Comparison of ENCODE assay signal across 1 worm cellular context in the genomic region with DNA sequence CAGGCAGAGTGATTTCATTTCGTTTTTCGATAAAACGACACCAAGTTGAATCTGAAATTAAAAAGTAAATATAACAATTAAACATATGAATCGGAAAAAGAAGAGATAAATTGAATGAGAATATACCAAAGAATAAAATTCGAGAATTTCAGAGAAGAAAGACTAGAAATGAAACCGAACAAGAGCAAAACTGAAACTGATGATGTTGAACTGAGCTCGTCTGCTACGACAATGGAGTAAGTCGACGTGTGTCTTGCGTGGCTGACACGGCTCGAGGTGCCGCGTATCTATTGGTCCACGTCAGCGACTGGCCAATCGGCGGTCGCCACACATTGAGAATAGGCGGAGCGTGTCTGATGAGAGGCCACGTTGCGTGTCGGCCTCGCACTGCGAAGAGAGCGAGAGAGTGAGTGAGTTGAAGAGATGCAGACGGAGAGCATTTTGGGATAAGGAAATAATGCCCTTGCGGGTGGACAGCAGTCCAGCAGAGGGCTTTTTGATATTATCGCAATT.
TF ChIP-seq lines count a peak whose summit lies in the region.

A gene (minus strand): TSS at position 51 of the 513 bp plus-strand sequence.

TF ChIP-seq in whole organism, L4 larva, 104 proteins besides CTCF, POLR2A, EP300 and RAD21 (continued from another document):
- peak; percentile 93 for TF ChIP-seq rbr-2 (tag; optimal IDR thresholded peaks at IDR 0.05; lab: Kevin White, UChicago)
- TF ChIP-seq tra-1 (GFP tag; IDR thresholded peaks at IDR 0.05; lab: Robert Waterston, UW) = peak; percentile 68
- peak; percentile 86; the same call in 1 of the 2 replicates for TF ChIP-seq D1046.2 (GFP tag; IDR thresholded peaks at IDR 0.05; lab: Robert Waterston, UW)
- TF ChIP-seq vab-7 (GFP tag; IDR thresholded peaks at IDR 0.05; lab: Robert Waterston, UW) = peak; percentile 49
- peak; percentile 60; the same call in 1 of the 2 replicates for TF ChIP-seq lin-29 (GFP tag; IDR thresholded peaks at IDR 0.05; lab: Robert Waterston, UW)
- TF ChIP-seq mdl-1 (tag; optimal IDR thresholded peaks at IDR 0.05; lab: Kevin White, UChicago) = peak in 1 of 2 experiments; percentile 90
- peak; percentile 75 for TF ChIP-seq nhr-28 (tag; optimal IDR thresholded peaks at IDR 0.05; lab: Kevin White, UChicago)
- no peak for TF ChIP-seq dmd-8 (GFP tag; IDR thresholded peaks at IDR 0.05; lab: Robert Waterston, UW)
- no peak for TF ChIP-seq nhr-76 (tag; optimal IDR thresholded peaks at IDR 0.05; lab: Kevin White, UChicago)
- TF ChIP-seq sdz-12 (GFP tag; optimal IDR thresholded peaks at IDR 0.05; lab: Kevin White, UChicago) = no peak
- TF ChIP-seq zfp-2 (tag; optimal IDR thresholded peaks at IDR 0.05; lab: Kevin White, UChicago) = peak; percentile 32
- TF ChIP-seq aha-1 (tag; lab: Kevin White, UChicago) = peak; percentile 100
- peak; percentile 64 for TF ChIP-seq jun-1 (tag; optimal IDR thresholded peaks at IDR 0.05; lab: Kevin White, UChicago)
- TF ChIP-seq ceh-20 (GFP tag; IDR thresholded peaks at IDR 0.05; lab: Robert Waterston, UW) = peak; percentile 92
- TF ChIP-seq lin-38 (GFP tag; IDR thresholded peaks at IDR 0.05; lab: Robert Waterston, UW) = peak; percentile 79
- peak; percentile 86 for TF ChIP-seq egl-43 (GFP tag; IDR thresholded peaks at IDR 0.05; lab: Robert Waterston, UW)
- TF ChIP-seq lin-1 (GFP tag; IDR thresholded peaks at IDR 0.05; lab: Robert Waterston, UW) = peak; percentile 85; the same call in 1 of the 2 replicates
- TF ChIP-seq lir-3 (tag; optimal IDR thresholded peaks at IDR 0.05; lab: Kevin White, UChicago) = peak; percentile 20
- TF ChIP-seq nhr-6 (tag; optimal IDR thresholded peaks at IDR 0.05; lab: Kevin White, UChicago) = peak; percentile 95
- peak; percentile 9 for TF ChIP-seq nhr-77 (tag; optimal IDR thresholded peaks at IDR 0.05; lab: Kevin White, UChicago)
- no peak for TF ChIP-seq ama-1 (optimal IDR thresholded peaks at IDR 0.05; lab: Kevin White, UChicago)
- TF ChIP-seq zip-2 (tag; optimal IDR thresholded peaks at IDR 0.05; lab: Kevin White, UChicago) = no peak
- TF ChIP-seq nhr-48 (tag; optimal IDR thresholded peaks at IDR 0.05; lab: Kevin White, UChicago) = peak; percentile 86
- peak; percentile 77 for TF ChIP-seq spr-3 (GFP tag; optimal IDR thresholded peaks at IDR 0.05; lab: Kevin White, UChicago)
- TF ChIP-seq pqm-1 (tag; optimal IDR thresholded peaks at IDR 0.05; lab: Kevin White, UChicago) = no peak
- TF ChIP-seq T20F7.1 (GFP tag; optimal IDR thresholded peaks at IDR 0.05; lab: Kevin White, UChicago) = peak; percentile 84
- no peak for TF ChIP-seq daf-19 (GFP tag; conservative IDR thresholded peaks at IDR 0.05; lab: Robert Waterston, UW)
- TF ChIP-seq lin-15B (tag; optimal IDR thresholded peaks at IDR 0.05; lab: Kevin White, UChicago) = peak; percentile 65
- TF ChIP-seq dve-1 (tag; optimal IDR thresholded peaks at IDR 0.05; lab: Kevin White, UChicago; ENCODE audit: insufficient read depth) = peak; percentile 95
- TF ChIP-seq Y105C5A.15 (GFP tag; IDR thresholded peaks at IDR 0.05; lab: Robert Waterston, UW) = no peak
- TF ChIP-seq hlh-11 (tag; optimal IDR thresholded peaks at IDR 0.05; lab: Kevin White, UChicago) = peak; percentile 98
- TF ChIP-seq daf-8 (GFP tag; IDR thresholded peaks at IDR 0.05; lab: Robert Waterston, UW) = no peak
- TF ChIP-seq ces-1 (GFP tag; optimal IDR thresholded peaks at IDR 0.05; lab: Kevin White, UChicago) = no peak
- TF ChIP-seq lin-13 (GFP tag; optimal IDR thresholded peaks at IDR 0.05; lab: Kevin White, UChicago) = peak; percentile 88
- peak; percentile 54 for TF ChIP-seq ceh-32 (tag; optimal IDR thresholded peaks at IDR 0.05; lab: Kevin White, UChicago; ENCODE audit: poor library complexity)
- TF ChIP-seq mdt-29 (GFP tag; IDR thresholded peaks at IDR 0.05; lab: Robert Waterston, UW) = peak; percentile 82
- TF ChIP-seq nhr-25 (tag; optimal IDR thresholded peaks at IDR 0.05; lab: Kevin White, UChicago; ENCODE audit: borderline replicate concordance, insufficient read depth) = peak; percentile 81
- peak; percentile 81; the same call in 1 of the 2 replicates for TF ChIP-seq zfp-3 (GFP tag; conservative IDR thresholded peaks at IDR 0.05; lab: Robert Waterston, UW)
- no peak for TF ChIP-seq Y48G9A.11 (GFP tag; IDR thresholded peaks at IDR 0.05; lab: Robert Waterston, UW)
- peak; percentile 47 for TF ChIP-seq ztf-7 (tag; optimal IDR thresholded peaks at IDR 0.05; lab: Kevin White, UChicago)
- peak; percentile 86 for TF ChIP-seq ctbp-1 (GFP tag; IDR thresholded peaks at IDR 0.05; lab: Robert Waterston, UW)
- TF ChIP-seq ceh-44 (GFP tag; IDR thresholded peaks at IDR 0.05; lab: Robert Waterston, UW) = no peak
